Fruit fly (Drosophila melanogaster) whole organism, embryonic: ENCODE results near the gene dsx.

ENCODE experiments used
- ATbp ChIP-seq: fragments of 200-800 bp; sonication (Bioruptor generic); optimal IDR thresholded peaks from 2 replicates; lab custom pipeline; 2017; ENCODE audit warnings: missing biosample characterization, mild to moderate bottlenecking, missing genetic modification characterization, missing genetic modification reagents
- Asciz ChIP-seq: fragments of 200-800 bp; sonication (Bioruptor generic); optimal IDR thresholded peaks from 2 replicates; lab custom pipeline; 2017; ENCODE audit warnings: missing biosample characterization, mild to moderate bottlenecking, missing genetic modification characterization, missing genetic modification reagents
- Awh ChIP-seq: fragments of 200-800 bp; sonication (Bioruptor generic); IDR thresholded peaks from 2 replicates; pipeline ENCODE4, ENCODE4 v1.3.6; 2022; ENCODE audit warnings: missing biosample characterization, missing genetic modification characterization
- Bgb ChIP-seq: fragments of 200-800 bp; sonication (Bioruptor generic); IDR thresholded peaks from 2 replicates; pipeline ENCODE4 v1.3.6; 2022; ENCODE audit warnings: missing biosample characterization, missing genetic modification characterization; ENCODE audit not compliant: partially characterized antibody
- Blimp-1 ChIP-seq: fragments of 200-800 bp; sonication (Bioruptor generic); optimal IDR thresholded peaks from 3 replicates; lab custom pipeline; 2018; ENCODE audit warnings: missing biosample characterization, missing genetic modification characterization, mild to moderate bottlenecking, moderate library complexity, missing genetic modification reagents
- CG1024 ChIP-seq: fragments of 200-800 bp; sonication (Bioruptor generic); IDR thresholded peaks from 2 replicates; pipeline ENCODE4 v1.3.6; 2022; ENCODE audit warnings: missing biosample characterization, missing genetic modification characterization
- CG10543 ChIP-seq: fragments of 200-800 bp; sonication (Bioruptor generic); optimal IDR thresholded peaks from 3 replicates; lab custom pipeline; 2017; ENCODE audit warnings: missing biosample characterization, mild to moderate bottlenecking, missing genetic modification characterization, moderate library complexity
- CG11723 ChIP-seq: fragments of 200-800 bp; sonication (Bioruptor generic); optimal IDR thresholded peaks from 2 replicates; lab custom pipeline; 2017; ENCODE audit warnings: missing biosample characterization, mild to moderate bottlenecking, missing genetic modification characterization
- CG12942 ChIP-seq: fragments of 200-800 bp; sonication (Bioruptor generic); optimal IDR thresholded peaks from 3 replicates; lab custom pipeline; 2016; ENCODE audit warnings: missing biosample characterization, missing genetic modification characterization
- CG13894 ChIP-seq: fragments of 200-800 bp; sonication (Bioruptor generic); optimal IDR thresholded peaks from 3 replicates; lab custom pipeline; 2018; ENCODE audit warnings: missing biosample characterization, mild to moderate bottlenecking, missing genetic modification characterization, moderate library complexity
- CG14014 ChIP-seq: fragments of 200-800 bp; sonication (Bioruptor generic); IDR thresholded peaks from 2 replicates; pipeline ENCODE4 v1.3.6; 2022; ENCODE audit warnings: missing biosample characterization, missing genetic modification characterization
- CG15073 ChIP-seq: fragments of 200-800 bp; sonication (Bioruptor generic); optimal IDR thresholded peaks from 2 replicates; lab custom pipeline; 2016; ENCODE audit warnings: missing biosample characterization, missing genetic modification characterization
- CG15601 ChIP-seq: fragments of 200-800 bp; sonication (Bioruptor generic); optimal IDR thresholded peaks from 3 replicates; lab custom pipeline; 2019; ENCODE audit warnings: missing biosample characterization, mild to moderate bottlenecking, missing genetic modification characterization, moderate library complexity
- CG16779 ChIP-seq: fragments of 200-800 bp; sonication (Bioruptor generic); IDR thresholded peaks from 2 replicates; pipeline ENCODE4 v1.3.6; 2022; ENCODE audit warnings: missing biosample characterization, missing genetic modification characterization
- CG2202 ChIP-seq: fragments of 200-800 bp; sonication (Bioruptor generic); optimal IDR thresholded peaks from 2 replicates; lab custom pipeline; 2018; ENCODE audit warnings: missing biosample characterization, mild to moderate bottlenecking, missing genetic modification characterization
- CG30403 ChIP-seq: fragments of 200-800 bp; sonication (Bioruptor generic); optimal IDR thresholded peaks from 3 replicates; lab custom pipeline; 2016; ENCODE audit warnings: missing biosample characterization, missing genetic modification characterization
- CG31441 ChIP-seq: fragments of 200-800 bp; sonication (Bioruptor generic); IDR thresholded peaks from 2 replicates; pipeline ENCODE4 v1.3.6; 2022; ENCODE audit warnings: missing biosample characterization, missing genetic modification characterization
- CG4282 ChIP-seq: fragments of 200-800 bp; sonication (Bioruptor generic); optimal IDR thresholded peaks from 2 replicates; lab custom pipeline; 2016; ENCODE audit warnings: missing biosample characterization, missing genetic modification characterization
- CG43689 ChIP-seq: fragments of 200-800 bp; sonication (Bioruptor generic); IDR thresholded peaks from 2 replicates; pipeline ENCODE4 v1.3.6; 2022; ENCODE audit warnings: missing biosample characterization, missing genetic modification characterization
- CG7963 ChIP-seq: fragments of 200-800 bp; sonication (Bioruptor generic); IDR thresholded peaks from 3 replicates; pipeline ENCODE4 v1.3.6; 2022; ENCODE audit warnings: missing biosample characterization, missing genetic modification characterization; ENCODE audit not compliant: partially characterized antibody
- CG8281 ChIP-seq: fragments of 200-800 bp; sonication (Bioruptor generic); optimal IDR thresholded peaks from 2 replicates; lab custom pipeline; 2018; ENCODE audit warnings: missing biosample characterization, mild to moderate bottlenecking, missing genetic modification characterization, moderate library complexity
- CG8924 ChIP-seq: fragments of 200-800 bp; optimal IDR thresholded peaks from 3 replicates; lab custom pipeline; 2019; ENCODE audit warnings: missing biosample characterization, mild to moderate bottlenecking, missing genetic modification characterization, moderate library complexity
- CG9215 ChIP-seq: fragments of 200-800 bp; sonication (Bioruptor generic); IDR thresholded peaks from 2 replicates; pipeline ENCODE4 v1.3.6; 2022; ENCODE audit warnings: missing biosample characterization, missing genetic modification characterization
- D19B ChIP-seq: fragments of 200-800 bp; sonication (Bioruptor generic); optimal IDR thresholded peaks from 2 replicates; lab custom pipeline; 2017; ENCODE audit warnings: missing biosample characterization, mild to moderate bottlenecking, missing genetic modification characterization
- Doc3 ChIP-seq: fragments of 200-800 bp; sonication (Bioruptor generic); IDR thresholded peaks from 3 replicates; pipeline ENCODE4 v1.3.6; 2022; ENCODE audit warnings: missing biosample characterization, missing genetic modification characterization; ENCODE audit not compliant: partially characterized antibody
- GATAe ChIP-seq: fragments of 200-800 bp; sonication (Bioruptor generic); conservative IDR thresholded peaks from 2 replicates; pipeline ENCODE4 v1.3.6; 2022; ENCODE audit warnings: missing biosample characterization, missing genetic modification characterization
- HmgD ChIP-seq: fragments of 200-800 bp; sonication (Bioruptor generic); optimal IDR thresholded peaks from 3 replicates; lab custom pipeline; 2016; ENCODE audit warnings: missing biosample characterization, missing genetic modification characterization
- Hmx ChIP-seq: fragments of 200-800 bp; sonication (Bioruptor generic); optimal IDR thresholded peaks from 2 replicates; lab custom pipeline; 2016; ENCODE audit warnings: missing biosample characterization, missing genetic modification characterization
- Jarid2 ChIP-seq: fragments of 200-800 bp; sonication (Bioruptor generic); optimal IDR thresholded peaks from 3 replicates; lab custom pipeline; 2017; ENCODE audit warnings: mild to moderate bottlenecking, missing biosample characterization, missing genetic modification reagents, missing genetic modification characterization
- Kr ChIP-seq: fragments of 200-800 bp; sonication (Bioruptor generic); optimal IDR thresholded peaks from 2 replicates; lab custom pipeline; 2017; ENCODE audit warnings: missing biosample characterization, mild to moderate bottlenecking, missing genetic modification characterization
- Lhr ChIP-seq: fragments of 200-800 bp; sonication (Bioruptor generic); optimal IDR thresholded peaks from 3 replicates; lab custom pipeline; 2017; ENCODE audit warnings: mild to moderate bottlenecking, missing biosample characterization, missing genetic modification reagents, missing genetic modification characterization
- MBD-R2 ChIP-seq: fragments of 200-800 bp; sonication (Bioruptor generic); IDR thresholded peaks from 2 replicates; pipeline ENCODE4 v1.3.6; 2022; ENCODE audit warnings: missing biosample characterization, missing genetic modification characterization
- NK7.1 ChIP-seq: fragments of 200-800 bp; sonication (Bioruptor generic); optimal IDR thresholded peaks from 3 replicates; lab custom pipeline; 2016; ENCODE audit warnings: missing biosample characterization, missing genetic modification characterization
- Nf-YC ChIP-seq: fragments of 200-800 bp; optimal IDR thresholded peaks from 3 replicates; lab custom pipeline; 2019; ENCODE audit warnings: missing biosample characterization, mild to moderate bottlenecking, missing genetic modification characterization, moderate library complexity
- Oli ChIP-seq: fragments of 200-800 bp; sonication (Bioruptor generic); optimal IDR thresholded peaks from 2 replicates; lab custom pipeline; 2018; ENCODE audit warnings: missing biosample characterization, mild to moderate bottlenecking, missing genetic modification characterization, moderate library complexity
- Taf1 ChIP-seq: fragments of 200-800 bp; sonication (Bioruptor generic); IDR thresholded peaks from 2 replicates; pipeline ENCODE4 v1.3.6; 2022; ENCODE audit warnings: missing biosample characterization, missing genetic modification characterization
- ap ChIP-seq: fragments of 200-800 bp; sonication (Bioruptor generic); IDR thresholded peaks from 2 replicates; pipeline ENCODE4 v1.3.6; 2022; ENCODE audit warnings: missing biosample characterization, missing genetic modification characterization
- dan ChIP-seq: fragments of 200-800 bp; sonication (Bioruptor generic); IDR thresholded peaks from 2 replicates; pipeline ENCODE4 v1.3.6; 2022; ENCODE audit warnings: missing biosample characterization, missing genetic modification characterization
- dati ChIP-seq: fragments of 200-800 bp; sonication (Bioruptor generic); IDR thresholded peaks from 2 replicates; pipeline ENCODE4 v1.3.6; 2022; ENCODE audit warnings: missing biosample characterization, missing genetic modification characterization
- exex ChIP-seq: fragments of 200-800 bp; sonication (Bioruptor generic); optimal IDR thresholded peaks from 4 replicates; lab custom pipeline; 2018; ENCODE audit warnings: missing biosample characterization, mild to moderate bottlenecking, missing genetic modification characterization, moderate library complexity
- fd64A ChIP-seq: fragments of 200-800 bp; sonication (Bioruptor generic); optimal IDR thresholded peaks from 3 replicates; lab custom pipeline; 2018; ENCODE audit warnings: missing biosample characterization, mild to moderate bottlenecking, missing genetic modification characterization
- gfzf ChIP-seq: fragments of 200-800 bp; sonication (Bioruptor generic); optimal IDR thresholded peaks from 2 replicates; lab custom pipeline; 2016; ENCODE audit warnings: missing biosample characterization, mild to moderate bottlenecking, missing genetic modification characterization, moderate library complexity
- kay ChIP-seq: fragments of 200-800 bp; sonication (Bioruptor generic); optimal IDR thresholded peaks from 2 replicates; lab custom pipeline; 2016; ENCODE audit warnings: missing biosample characterization, missing genetic modification characterization
- maf-S ChIP-seq: fragments of 200-800 bp; sonication (Bioruptor generic); optimal IDR thresholded peaks from 2 replicates; lab custom pipeline; 2016; ENCODE audit warnings: missing biosample characterization, missing genetic modification characterization
- shn ChIP-seq: fragments of 200-800 bp; sonication (Bioruptor generic); optimal IDR thresholded peaks from 3 replicates; lab custom pipeline; 2016; ENCODE audit warnings: missing biosample characterization, missing genetic modification characterization
- sima ChIP-seq: fragments of 200-800 bp; sonication (Bioruptor generic); optimal IDR thresholded peaks from 2 replicates; lab custom pipeline; 2016; ENCODE audit warnings: missing biosample characterization, missing genetic modification characterization
- sr ChIP-seq: fragments of 200-800 bp; sonication (Bioruptor generic); IDR thresholded peaks from 3 replicates; pipeline ENCODE4 v1.3.6; 2022; ENCODE audit warnings: missing biosample characterization, missing genetic modification characterization
- tgo ChIP-seq: fragments of 200-800 bp; sonication (Bioruptor generic); IDR thresholded peaks from 3 replicates; pipeline ENCODE4 v1.3.6; 2022; ENCODE audit warnings: missing biosample characterization, missing genetic modification characterization
- tll ChIP-seq, 2 experiments: fragments of 200-800 bp in 1 of 2; fragments of >200 bp in 1 of 2; sonication (Bioruptor generic) in 1 of 2; optimal IDR thresholded peaks; 2 replicates each; lab custom pipeline; 2017 to 2019; ENCODE audit warnings: missing biosample characterization in 2 of 2, missing genetic modification characterization in 2 of 2, mild to moderate bottlenecking in 1 of 2, moderate library complexity in 1 of 2
- trem ChIP-seq: fragments of 200-800 bp; optimal IDR thresholded peaks from 3 replicates; lab custom pipeline; 2019; ENCODE audit warnings: missing biosample characterization, mild to moderate bottlenecking, missing genetic modification characterization, moderate library complexity
- twi ChIP-seq: fragments of 200-800 bp; optimal IDR thresholded peaks from 2 replicates; lab custom pipeline; 2019; ENCODE audit warnings: missing biosample characterization, mild to moderate bottlenecking, missing genetic modification characterization, moderate library complexity
- yki ChIP-seq: fragments of >200 bp; optimal IDR thresholded peaks from 3 replicates; lab custom pipeline; 2018

The dsx gene

DNA sequence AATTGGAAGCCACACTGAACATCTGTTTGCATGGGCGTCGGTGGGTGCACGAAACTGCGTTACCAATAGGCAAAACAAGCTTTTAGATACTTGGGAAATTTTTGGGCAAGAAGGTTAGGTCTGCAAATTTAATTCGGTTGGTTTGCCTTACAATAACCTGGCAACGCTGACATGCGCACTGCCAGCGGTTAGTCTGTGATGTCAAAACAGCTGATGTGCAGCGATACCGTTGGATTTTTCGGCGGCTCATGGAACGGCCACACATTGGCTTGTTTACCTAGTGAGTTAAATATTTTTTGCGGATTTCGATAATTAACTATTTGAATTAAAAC, 80.4 kb downstream of the dsx start, which contains the start of gene ArgRS-m (continued):
- no peak for TF ChIP-seq dan (GFP tag; lab: Robert Waterston, UW)
- peak; percentile 28 for TF ChIP-seq D19B (GFP tag; lab: Kevin White, UChicago)
- TF ChIP-seq Taf1 (GFP tag; lab: Robert Waterston, UW): no peak
- TF ChIP-seq Awh (GFP tag; lab: Robert Waterston, UW): no peak
- peak; percentile 83 for TF ChIP-seq gfzf (GFP tag; lab: Kevin White, UChicago)
- TF ChIP-seq shn (GFP tag; lab: Kevin White, UChicago): peak; percentile 52
- TF ChIP-seq CG15073 (GFP tag; lab: Kevin White, UChicago): no peak
- TF ChIP-seq Oli (tag; lab: Kevin White, UChicago): peak; percentile 8
- no peak for TF ChIP-seq ATbp (GFP tag; lab: Kevin White, UChicago)
- no peak for TF ChIP-seq tgo
- no peak for TF ChIP-seq CG15601 (tag; lab: Kevin White, UChicago)
- no peak for TF ChIP-seq sima (GFP tag; lab: Kevin White, UChicago)
- TF ChIP-seq CG11723 (GFP tag; lab: Kevin White, UChicago): peak; percentile 16
- no peak for TF ChIP-seq Bgb (GFP tag; lab: Robert Waterston, UW)
- peak; percentile 79 for TF ChIP-seq trem (tag; lab: Kevin White, UChicago)
- TF ChIP-seq exex: no peak
- TF ChIP-seq Asciz (GFP tag; lab: Kevin White, UChicago): no peak
- TF ChIP-seq CG4282 (GFP tag; lab: Kevin White, UChicago): no peak
- TF ChIP-seq Blimp-1 (GFP tag; lab: Kevin White, UChicago): no peak
- peak; percentile 16 for TF ChIP-seq NK7.1 (GFP tag; lab: Kevin White, UChicago)
- TF ChIP-seq CG2202 (tag; lab: Kevin White, UChicago): no peak
- TF ChIP-seq fd64A (GFP tag; lab: Kevin White, UChicago): no peak
- TF ChIP-seq Doc3 (GFP tag; lab: Robert Waterston, UW): no peak
- peak; percentile 43 for TF ChIP-seq CG8924
- TF ChIP-seq CG9215 (GFP tag; lab: Robert Waterston, UW): peak; percentile 41; the same call in 1 of the 2 replicates
- no peak for TF ChIP-seq yki (lab: Kevin White, UChicago)
- TF ChIP-seq sr (GFP tag; lab: Robert Waterston, UW): no peak
- no peak for TF ChIP-seq ap (GFP tag; lab: Robert Waterston, UW)
- TF ChIP-seq CG30403 (GFP tag; lab: Kevin White, UChicago): peak; percentile 66
- no peak for TF ChIP-seq kay
- TF ChIP-seq dati: no peak
- no peak for TF ChIP-seq CG8281 (tag; lab: Kevin White, UChicago)
- no peak for TF ChIP-seq tll (GFP tag; optimal IDR thresholded peaks at IDR 0.05; lab: Kevin White, UChicago)
- peak; percentile 28 for TF ChIP-seq maf-S (GFP tag; lab: Kevin White, UChicago)
- no peak for TF ChIP-seq Hmx (GFP tag; lab: Kevin White, UChicago)
- peak; percentile 93 for TF ChIP-seq MBD-R2 (GFP tag; lab: Robert Waterston, UW)
- TF ChIP-seq Lhr (GFP tag; lab: Kevin White, UChicago): peak; percentile 54
- TF ChIP-seq CG31441 (GFP tag; lab: Robert Waterston, UW): no peak
- peak; percentile 33 for TF ChIP-seq CG12942 (GFP tag; lab: Kevin White, UChicago)
- no peak for TF ChIP-seq HmgD (GFP tag; lab: Kevin White, UChicago)
- TF ChIP-seq GATAe (GFP tag; lab: Robert Waterston, UW): no peak
- no peak for TF ChIP-seq CG16779
- no peak for TF ChIP-seq CG1024 (GFP tag; lab: Robert Waterston, UW)
- no peak for TF ChIP-seq Kr (GFP tag; lab: Kevin White, UChicago)
- TF ChIP-seq CG10543 (GFP tag; lab: Kevin White, UChicago): peak; percentile 59
- TF ChIP-seq CG7963 (GFP tag; lab: Robert Waterston, UW): no peak
- peak; percentile 67 for TF ChIP-seq CG14014 (GFP tag; lab: Robert Waterston, UW)
- no peak for TF ChIP-seq twi
- peak; percentile 4 for TF ChIP-seq CG13894 (tag; lab: Kevin White, UChicago)
- TF ChIP-seq Jarid2 (GFP tag; lab: Kevin White, UChicago): no peak
- peak; percentile 17 for TF ChIP-seq Nf-YC (tag; lab: Kevin White, UChicago)
- no peak for TF ChIP-seq CG43689 (GFP tag; lab: Robert Waterston, UW)
